Fruit fly (Drosophila melanogaster): ENCODE data around the gene gammaTub23C.

Gene gammaTub23C

dm6 chr2L:2944509-2944908, 28.2 kb upstream of the gammaTub23C start (continued):
- TF ChIP-seq Kr (GFP tag; optimal IDR thresholded peaks at IDR 0.05) (no peak), NfI (GFP tag; optimal IDR thresholded peaks at IDR 0.05) (no peak), aop (GFP tag; IDR thresholded peaks at IDR 0.05) (no peak), nerfin-2 (GFP tag; IDR thresholded peaks at IDR 0.05; ENCODE audit: partially characterized antibody) (no peak), maf-S (GFP tag; optimal IDR thresholded peaks at IDR 0.05) (no peak), CG3163 (GFP tag; optimal IDR thresholded peaks at IDR 0.05) (no peak), Hr51 (GFP tag; optimal IDR thresholded peaks at IDR 0.05) (peak in 1 of 2 experiments; percentile 23), eve (GFP tag; optimal IDR thresholded peaks at IDR 0.05) (no peak), sens (GFP tag) (peak; percentile 78), Fer1 (GFP tag; optimal IDR thresholded peaks at IDR 0.05) (peak; percentile 46), phol (tag; optimal IDR thresholded peaks at IDR 0.05) (peak; percentile 9), CG17328 (GFP tag; IDR thresholded peaks at IDR 0.05) (0 out of 2 replicates have a peak, but pooled peaks have one; percentile 5), CG4707 (GFP tag; optimal IDR thresholded peaks at IDR 0.05) (no peak), tgo (GFP tag; IDR thresholded peaks at IDR 0.05) (no peak), grn (GFP tag; optimal IDR thresholded peaks at IDR 0.05) (no peak), CG1602 (GFP tag; optimal IDR thresholded peaks at IDR 0.05) (no peak), dysf (GFP tag; IDR thresholded peaks at IDR 0.05) (peak; percentile 46; the same call in 2 of the 3 replicates), D19B (GFP tag; optimal IDR thresholded peaks at IDR 0.05) (peak; percentile 33), lab (GFP tag; optimal IDR thresholded peaks at IDR 0.05) (peak; percentile 74), Sin3A (optimal IDR thresholded peaks at IDR 0.05) (no peak), Hmr (GFP tag; optimal IDR thresholded peaks at IDR 0.05) (no peak), Opbp (GFP tag; IDR thresholded peaks at IDR 0.05; ENCODE audit: partially characterized antibody) (no peak), CG10979 (tag; optimal IDR thresholded peaks at IDR 0.05) (peak; percentile 5), wor (GFP tag; IDR thresholded peaks at IDR 0.05) (no peak), cato (GFP tag; optimal IDR thresholded peaks at IDR 0.05; ENCODE audit: borderline replicate concordance) (no peak), hkb (optimal IDR thresholded peaks at IDR 0.05) (no peak), hkb (GFP tag; IDR thresholded peaks at IDR 0.05) (0 out of 2 replicates have a peak, but pooled peaks have one; percentile 31), caup (GFP tag; optimal IDR thresholded peaks at IDR 0.05; ENCODE audit: severe bottlenecking) (peak; percentile 6), gcm2 (GFP tag; optimal IDR thresholded peaks at IDR 0.05) (no peak), row (GFP tag; IDR thresholded peaks at IDR 0.05) (peak; percentile 30; the same call in 1 of the 3 replicates), Nf-YB (GFP tag; optimal IDR thresholded peaks at IDR 0.05) (no peak), CG9727 (GFP tag; optimal IDR thresholded peaks at IDR 0.05) (peak; percentile 28), CG6254 (GFP tag; optimal IDR thresholded peaks at IDR 0.05) (no peak), ase (GFP tag; IDR thresholded peaks at IDR 0.05) (no peak), lilli (GFP tag; optimal IDR thresholded peaks at IDR 0.05) (peak; percentile 76), mirr (GFP tag; optimal IDR thresholded peaks at IDR 0.05) (no peak), gem (tag; optimal IDR thresholded peaks at IDR 0.05) (peak; percentile 22), tap (tag; optimal IDR thresholded peaks at IDR 0.05) (no peak), D19A (tag; optimal IDR thresholded peaks at IDR 0.05) (peak; percentile 32), CG15514 (GFP tag; optimal IDR thresholded peaks at IDR 0.05) (peak; percentile 19), Drgx (GFP tag; IDR thresholded peaks at IDR 0.05) (peak; percentile 57), MBD-R2 (GFP tag; IDR thresholded peaks at IDR 0.05) (no peak), CG4617 (GFP tag; optimal IDR thresholded peaks at IDR 0.05; ENCODE audit: borderline replicate concordance) (no peak), Hr3 (GFP tag; optimal IDR thresholded peaks at IDR 0.05) (no peak), CG17612 (GFP tag; IDR thresholded peaks at IDR 0.05) (no peak), CG32767 (GFP tag; IDR thresholded peaks at IDR 0.05) (no peak), Hsf (GFP tag; optimal IDR thresholded peaks at IDR 0.05) (peak; percentile 9), tx (GFP tag; optimal IDR thresholded peaks at IDR 0.05) (no peak), al (GFP tag; IDR thresholded peaks at IDR 0.05) (no peak), chm (GFP tag; IDR thresholded peaks at IDR 0.05) (no peak), fd102C (GFP tag; optimal IDR thresholded peaks at IDR 0.05) (no peak), Max (GFP tag; optimal IDR thresholded peaks at IDR 0.05) (no peak)
